Worm (Caenorhabditis elegans) whole organism, L1 larva: ENCODE data around the gene nhr-232.
A peak's percentile ranks its signal among the peaks of the same experiment; 100 is the strongest.

Source experiments
- C04F5.9 ChIP-seq: sonication (generic microtip); optimal IDR thresholded peaks from 2 replicates; lab custom pipeline; 2016; ENCODE audit warnings: missing genetic modification characterization, missing compliant biosample characterization
- C16A3.4 ChIP-seq: fragments of 150-350 bp; optimal IDR thresholded peaks from 2 replicates; lab custom pipeline; 2014; ENCODE audit warnings: missing biosample characterization, missing genetic modification characterization
- aly-2 ChIP-seq: fragments of 150-350 bp; optimal IDR thresholded peaks from 2 replicates; lab custom pipeline; 2014; ENCODE audit warnings: missing biosample characterization, missing genetic modification characterization
- ama-1 ChIP-seq: fragments of 150-350 bp; optimal IDR thresholded peaks from 2 replicates; lab custom pipeline; 2014
- ceh-82 ChIP-seq, 3 experiments: fragments of 150-350 bp in 1 of 3; sonication (generic microtip) in 2 of 3; optimal IDR thresholded peaks; 2 replicates each; lab custom pipeline; 2014 to 2017; ENCODE audit warnings: missing biosample characterization in 3 of 3, missing genetic modification characterization in 3 of 3
- ces-1 ChIP-seq: fragments of 150-350 bp; optimal IDR thresholded peaks from 2 replicates; lab custom pipeline; 2014; ENCODE audit warnings: missing biosample characterization, missing genetic modification reagents, missing genetic modification characterization
- dpl-1 ChIP-seq, 3 experiments: fragments of 150-350 bp in 2 of 3; sonication (generic microtip) in 1 of 3; optimal IDR thresholded peaks; 2 replicates each; lab custom pipeline; 2014 to 2017; ENCODE audit warnings: missing biosample characterization in 3 of 3, missing genetic modification characterization in 3 of 3, missing genetic modification reagents in 3 of 3
- dsc-1 ChIP-seq: sonication (generic microtip); optimal IDR thresholded peaks from 2 replicates; lab custom pipeline; 2016; ENCODE audit warnings: mild to moderate bottlenecking, missing genetic modification characterization, missing compliant biosample characterization
- efl-1 ChIP-seq, 4 experiments: fragments of 150-350 bp; optimal IDR thresholded peaks in 3 of 4; peaks in 1 of 4; 1 replicate in 1 of 4; 2 replicates in 3 of 4; lab custom pipeline; 2014; ENCODE audit warnings: missing biosample characterization in 2 of 4, missing genetic modification characterization in 2 of 4, missing genetic modification reagents in 2 of 4
- egl-13 ChIP-seq: sonication (generic microtip); optimal IDR thresholded peaks from 2 replicates; lab custom pipeline; 2016; ENCODE audit warnings: missing genotype, missing genetic modification reagents, missing genetic modification characterization, missing compliant biosample characterization
- egl-27 ChIP-seq, 2 experiments: fragments of 150-350 bp in 1 of 2; sonication (generic microtip); optimal IDR thresholded peaks; 3 replicates each; lab custom pipeline; 2017 to 2018; ENCODE audit warnings: missing biosample characterization in 2 of 2, missing genetic modification characterization in 2 of 2, missing genetic modification reagents in 2 of 2
- fkh-10 ChIP-seq: sonication (generic microtip); optimal IDR thresholded peaks from 2 replicates; lab custom pipeline; 2017; ENCODE audit warnings: missing biosample characterization, missing genetic modification reagents, missing genetic modification characterization
- fkh-8 ChIP-seq: sonication (generic microtip); optimal IDR thresholded peaks from 2 replicates; lab custom pipeline; 2016; ENCODE audit warnings: mild to moderate bottlenecking, missing genetic modification characterization, missing compliant biosample characterization
- hlh-17 ChIP-seq: fragments of 200-800 bp; sonication (Bioruptor generic); optimal IDR thresholded peaks from 2 replicates; lab custom pipeline; 2018; ENCODE audit warnings: missing genetic modification characterization, mild to moderate bottlenecking, missing compliant biosample characterization, moderate library complexity, borderline replicate concordance
- hpl-2 ChIP-seq: fragments of 150-350 bp; optimal IDR thresholded peaks from 2 replicates; lab custom pipeline; 2014; ENCODE audit warnings: missing biosample characterization, missing genetic modification reagents, missing genetic modification characterization
- irx-1 ChIP-seq: sonication (generic microtip); optimal IDR thresholded peaks from 2 replicates; lab custom pipeline; 2016; ENCODE audit warnings: missing genetic modification characterization, missing compliant biosample characterization
- isw-1 ChIP-seq: fragments of 200-800 bp; sonication (Bioruptor generic); IDR thresholded peaks from 2 replicates; pipeline ENCODE4 v1.3.6; 2022; ENCODE audit warnings: missing genetic modification characterization, missing compliant biosample characterization
- jun-1 ChIP-seq: fragments of 150-350 bp; optimal IDR thresholded peaks from 2 replicates; lab custom pipeline; 2014; ENCODE audit warnings: missing biosample characterization, missing genetic modification reagents, missing genetic modification characterization
- lin-13 ChIP-seq: fragments of 150-350 bp; optimal IDR thresholded peaks from 2 replicates; lab custom pipeline; 2014; ENCODE audit warnings: missing biosample characterization, missing genetic modification reagents, missing genetic modification characterization
- lin-14 ChIP-seq: fragments of 200-800 bp; sonication (Bioruptor generic); optimal IDR thresholded peaks from 2 replicates; lab custom pipeline; 2018; ENCODE audit warnings: mild to moderate bottlenecking, missing genetic modification characterization, moderate library complexity, missing compliant biosample characterization
- lin-15B ChIP-seq: fragments of 150-350 bp; sonication (generic microtip); optimal IDR thresholded peaks from 3 replicates; lab custom pipeline; 2014; ENCODE audit warnings: missing biosample characterization, missing genetic modification characterization
- lin-35 ChIP-seq, 2 experiments: fragments of 150-350 bp; optimal IDR thresholded peaks; 2 replicates each; lab custom pipeline; 2014; ENCODE audit warnings: missing biosample characterization in 2 of 2, missing genetic modification characterization in 2 of 2, missing genetic modification reagents in 2 of 2
- lsy-2 ChIP-seq, 2 experiments: fragments of 150-350 bp; optimal IDR thresholded peaks; 2 replicates each; lab custom pipeline; 2014; ENCODE audit warnings: missing biosample characterization in 2 of 2, missing genetic modification characterization in 2 of 2
- mab-9 ChIP-seq: fragments of 200-800 bp; sonication (Bioruptor generic); IDR thresholded peaks from 2 replicates; pipeline ENCODE4 v1.3.6; 2022; ENCODE audit warnings: missing genetic modification reagents, missing genetic modification characterization, missing compliant biosample characterization
- mep-1 ChIP-seq: fragments of 150-350 bp; optimal IDR thresholded peaks from 2 replicates; lab custom pipeline; 2014; ENCODE audit warnings: missing biosample characterization, missing genetic modification characterization
- nhr-47 ChIP-seq: sonication (generic microtip); optimal IDR thresholded peaks from 2 replicates; lab custom pipeline; 2016; ENCODE audit warnings: mild to moderate bottlenecking, missing genetic modification characterization, moderate library complexity, missing compliant biosample characterization
- nhr-71 ChIP-seq: sonication (generic microtip); optimal IDR thresholded peaks from 2 replicates; lab custom pipeline; 2016; ENCODE audit warnings: mild to moderate bottlenecking, missing genetic modification characterization, moderate library complexity, missing compliant biosample characterization
- nhr-85 ChIP-seq: sonication (generic microtip); peaks from one replicate; lab custom pipeline; 2016; ENCODE audit warnings: missing genetic modification characterization, inconsistent platforms, missing compliant biosample characterization
- pag-3 ChIP-seq: sonication (generic microtip); optimal IDR thresholded peaks from 2 replicates; lab custom pipeline; 2017; ENCODE audit warnings: missing genetic modification characterization, mild to moderate bottlenecking, missing compliant biosample characterization, antibody characterized with exemption, borderline replicate concordance; ENCODE audit not compliant: insufficient read depth
- pax-3 ChIP-seq: fragments of 200-800 bp; sonication (Bioruptor generic); optimal IDR thresholded peaks from 2 replicates; lab custom pipeline; 2018; ENCODE audit warnings: mild to moderate bottlenecking, missing genetic modification characterization, moderate library complexity, missing compliant biosample characterization
- skn-1 ChIP-seq: fragments of 150-350 bp; optimal IDR thresholded peaks from 2 replicates; lab custom pipeline; 2014; ENCODE audit warnings: missing biosample characterization, missing genetic modification characterization
- snu-23 ChIP-seq: sonication (generic microtip); optimal IDR thresholded peaks from 2 replicates; lab custom pipeline; 2016; ENCODE audit warnings: missing genetic modification characterization, missing compliant biosample characterization
- sup-37 ChIP-seq: fragments of 200-800 bp; sonication (Bioruptor generic); optimal IDR thresholded peaks from 2 replicates; lab custom pipeline; 2018; ENCODE audit warnings: mild to moderate bottlenecking, missing genetic modification characterization, missing compliant biosample characterization
- swsn-7 ChIP-seq: sonication (generic microtip); optimal IDR thresholded peaks from 2 replicates; lab custom pipeline; 2016; ENCODE audit warnings: missing genetic modification characterization, missing compliant biosample characterization
- tbx-2 ChIP-seq: sonication (generic microtip); optimal IDR thresholded peaks from 2 replicates; lab custom pipeline; 2016; ENCODE audit warnings: missing genetic modification characterization, missing compliant biosample characterization
- unc-62 ChIP-seq: fragments of 150-350 bp; optimal IDR thresholded peaks from 2 replicates; lab custom pipeline; 2014; ENCODE audit warnings: missing biosample characterization, missing genetic modification reagents, missing genetic modification characterization
- unc-86 ChIP-seq: sonication (generic microtip); optimal IDR thresholded peaks from 2 replicates; lab custom pipeline; 2016; ENCODE audit warnings: missing genetic modification characterization, missing compliant biosample characterization
- unc-98 ChIP-seq: fragments of 200-800 bp; sonication (Bioruptor generic); IDR thresholded peaks from 2 replicates; pipeline ENCODE4 v1.3.6; 2022; ENCODE audit warnings: missing genetic modification characterization, missing compliant biosample characterization
- xbp-1 ChIP-seq: sonication (generic microtip); optimal IDR thresholded peaks from 2 replicates; lab custom pipeline; 2016; ENCODE audit warnings: missing genetic modification characterization, missing compliant biosample characterization
- zag-1 ChIP-seq: fragments of 150-350 bp; optimal IDR thresholded peaks from 2 replicates; lab custom pipeline; 2014; ENCODE audit warnings: missing biosample characterization, missing genetic modification characterization
- ztf-11 ChIP-seq, 2 experiments: sonication (generic microtip); optimal IDR thresholded peaks; 2 replicates each; lab custom pipeline; 2016 to 2017; ENCODE audit warnings: missing genetic modification characterization in 2 of 2, missing biosample characterization in 1 of 2, missing compliant biosample characterization in 1 of 2
- ztf-4 ChIP-seq: fragments of 150-350 bp; optimal IDR thresholded peaks from 2 replicates; lab custom pipeline; 2014; ENCODE audit warnings: missing biosample characterization, missing genetic modification characterization

nhr-232 gene

DNA sequence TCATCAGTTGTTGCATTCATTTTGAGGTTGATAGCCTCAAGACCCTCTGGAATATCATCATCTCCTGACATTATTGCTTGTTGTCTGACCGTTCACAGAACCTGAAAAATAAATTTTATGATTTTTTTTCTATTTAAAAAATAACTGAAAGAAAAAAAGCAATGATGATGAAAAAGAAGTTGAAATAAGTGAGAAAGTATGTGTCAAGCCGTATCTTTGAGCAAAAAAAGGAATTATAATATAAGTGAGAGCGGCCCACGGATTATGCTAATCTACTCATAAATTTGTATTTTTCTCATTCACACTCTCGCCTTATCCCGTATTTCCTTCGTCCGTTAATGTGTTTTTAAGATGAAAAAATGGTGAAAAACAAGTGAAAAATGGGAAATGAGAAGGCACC, 14.2 kb downstream of the nhr-232 start, which contains the start of gene ric-4:
ric-4 (minus strand) TSS at position 101 of the 400 bp plus-strand sequence.
- TF ChIP-seq dsc-1, result peak; percentile 14
- TF ChIP-seq irx-1 (tag; lab: Kevin White, UChicago), result no peak

DNA sequence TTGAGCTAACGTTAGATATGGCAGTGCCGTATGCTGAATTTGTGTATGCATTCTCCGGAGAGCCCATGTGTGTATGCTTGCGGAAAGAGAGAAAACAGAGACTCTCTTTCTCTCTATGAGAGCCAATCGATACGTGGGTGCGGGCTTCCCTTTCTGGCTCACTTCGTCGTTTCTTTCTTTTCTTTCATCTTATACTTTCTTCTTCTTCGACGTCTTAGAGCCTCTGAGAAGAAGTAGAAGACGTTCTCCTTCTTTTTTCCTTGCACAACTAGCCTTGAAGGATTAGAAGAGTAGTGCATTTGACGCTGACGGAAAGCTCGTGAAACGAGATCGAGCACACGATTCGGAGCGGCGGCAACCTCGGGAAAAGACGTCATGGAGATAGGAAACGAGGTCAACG, 17.9 kb downstream of the nhr-232 start:
- TF ChIP-seq isw-1 (GFP tag; lab: Robert Waterston, UW) (no peak; the same call in none of the 2 replicates), ama-1 (lab: Kevin White, UChicago) (no peak), ceh-82 (tag; optimal IDR thresholded peaks at IDR 0.05; lab: Kevin White, UChicago) (peak; percentile 29 to 73 (median 46)), nhr-71 (tag; lab: Kevin White, UChicago) (peak; percentile 56), zag-1 (tag; lab: Kevin White, UChicago) (peak; percentile 53), dpl-1 (GFP tag; optimal IDR thresholded peaks at IDR 0.05; lab: Kevin White, UChicago) (peak in 1 of 3 experiments; percentile 0), pag-3 (tag; lab: Kevin White, UChicago) (no peak), swsn-7 (tag; lab: Kevin White, UChicago) (peak; percentile 60), unc-86 (tag; lab: Kevin White, UChicago) (peak; percentile 46), lin-35 (GFP tag; optimal IDR thresholded peaks at IDR 0.05; lab: Kevin White, UChicago) (peak in 1 of 2 experiments; percentile 42), efl-1 (optimal IDR thresholded peaks at IDR 0.05; lab: Kevin White, UChicago) (peak; percentile 35 to 41), efl-1 (GFP tag; optimal IDR thresholded peaks at IDR 0.05 in 1 of 2; lab: Kevin White, UChicago) (no peak), unc-98 (GFP tag; lab: Robert Waterston, UW) (no peak), ces-1 (no peak), fkh-8 (tag; lab: Kevin White, UChicago) (peak; percentile 79), sup-37 (GFP tag; lab: Kevin White, UChicago) (no peak), nhr-85 (tag; lab: Kevin White, UChicago) (no peak), C04F5.9 (no peak), unc-62 (GFP tag; lab: Kevin White, UChicago) (no peak), egl-13 (tag; lab: Kevin White, UChicago) (peak; percentile 45), snu-23 (peak; percentile 29), mab-9 (0 out of 2 replicates have a peak, but pooled peaks have one; percentile 44), lsy-2 (tag; optimal IDR thresholded peaks at IDR 0.05; lab: Kevin White, UChicago) (peak; percentile 6 to 57), tbx-2 (tag; lab: Kevin White, UChicago) (peak; percentile 59), aly-2 (tag; lab: Kevin White, UChicago) (no peak), C16A3.4 (tag; lab: Kevin White, UChicago) (no peak), pax-3 (tag; lab: Kevin White, UChicago) (peak; percentile 21), jun-1 (peak; percentile 33), hpl-2 (GFP tag; lab: Kevin White, UChicago) (no peak), skn-1 (peak; percentile 44), ztf-11 (tag; optimal IDR thresholded peaks at IDR 0.05; lab: Kevin White, UChicago) (no peak), lin-13 (GFP tag; lab: Kevin White, UChicago) (no peak), lin-15B (tag; lab: Kevin White, UChicago) (no peak), ztf-4 (tag; lab: Kevin White, UChicago) (peak; percentile 1), nhr-47 (tag; lab: Kevin White, UChicago) (peak; percentile 56), hlh-17 (GFP tag; lab: Kevin White, UChicago) (no peak), lin-14 (GFP tag; lab: Kevin White, UChicago) (peak; percentile 86), irx-1 (tag; lab: Kevin White, UChicago) (peak; percentile 32), xbp-1 (tag; lab: Kevin White, UChicago) (peak; percentile 8), egl-27 (tag; optimal IDR thresholded peaks at IDR 0.05; lab: Kevin White, UChicago) (no peak), mep-1 (peak; percentile 15), fkh-10 (GFP tag; lab: Kevin White, UChicago) (peak; percentile 80)
